Worm (Caenorhabditis elegans): Measurements from ENCODE around the gene nhr-91.
A peak's percentile ranks its signal among the peaks of the same experiment; 100 is the strongest.

Gene nhr-91

ce11 chrX:15309138-15309537 is at the start of gene nhr-91:
Gene nhr-91, plus strand, starts transcription at chrX:15309369.
- TF ChIP-seq ztf-22 (GFP tag; optimal IDR thresholded peaks at IDR 0.05) (no peak), lin-54 (GFP tag; optimal IDR thresholded peaks at IDR 0.05) (no peak), nhr-80 (tag; optimal IDR thresholded peaks at IDR 0.05) (no peak), xnd-1 (tag; optimal IDR thresholded peaks at IDR 0.05) (no peak)

ce11 chrX:15259947-15260687 is 49.1 kb upstream of the nhr-91 start, which contains the start of gene F46F2.3:
Gene F46F2.3, minus strand, starts transcription at chrX:15260287.
- TF ChIP-seq zfh-2 (GFP tag; conservative IDR thresholded peaks at IDR 0.05) = peak; percentile 68
- no peak for TF ChIP-seq lir-1 (GFP tag; conservative IDR thresholded peaks at IDR 0.05)

DNA sequence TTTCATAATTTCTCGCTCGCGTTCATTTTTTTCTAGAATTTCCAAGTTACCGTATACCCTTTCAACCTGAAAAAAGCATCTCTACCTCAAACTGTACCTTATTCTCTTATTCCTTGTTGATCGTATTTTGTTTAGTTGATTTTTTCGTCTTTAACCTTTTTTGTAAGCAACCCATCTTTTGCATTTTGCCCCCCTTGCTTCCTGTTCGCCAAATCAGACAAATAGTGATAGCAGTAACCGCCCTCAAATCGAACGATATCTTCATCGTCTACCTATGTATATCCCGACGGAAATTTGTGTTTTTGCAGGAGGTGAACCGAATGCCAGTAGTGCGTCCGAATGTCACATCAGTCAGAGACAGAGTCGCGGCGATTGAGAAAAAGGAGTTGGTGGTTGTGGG is 46.7 kb upstream of the nhr-91 start, which contains the start of gene F46F2.5:
Gene F46F2.5 (plus strand): TSS at position 301 of the 400 bp plus-strand sequence.
- TF ChIP-seq F23B12.7 (tag; optimal IDR thresholded peaks at IDR 0.05; ENCODE audit: insufficient read depth) (no peak), ets-4 (GFP tag; optimal IDR thresholded peaks at IDR 0.05) (no peak), nhr-27 (tag; optimal IDR thresholded peaks at IDR 0.05) (no peak), B0261.1 (tag; optimal IDR thresholded peaks at IDR 0.05) (no peak), fkh-3 (tag; optimal IDR thresholded peaks at IDR 0.05) (no peak), ama-1 (optimal IDR thresholded peaks at IDR 0.05) (no peak), ama-1 (GFP tag; optimal IDR thresholded peaks at IDR 0.05) (no peak), B0035.1 (tag; optimal IDR thresholded peaks at IDR 0.05) (no peak), tbp1 (GFP tag; optimal IDR thresholded peaks at IDR 0.05) (no peak), nfyb-1 (GFP tag; IDR thresholded peaks at IDR 0.05) (no peak), rec-8 (tag; optimal IDR thresholded peaks at IDR 0.05) (no peak), nfya-2 (GFP tag; IDR thresholded peaks at IDR 0.05) (no peak), hrde-1 (tag; optimal IDR thresholded peaks at IDR 0.05; ENCODE audit: borderline replicate concordance) (no peak), pha-4 (tag; optimal IDR thresholded peaks at IDR 0.05) (no peak), bed-1 (GFP tag; IDR thresholded peaks at IDR 0.05) (no peak), F39B2.1 (GFP tag; IDR thresholded peaks at IDR 0.05) (no peak), Y56A3A.18 (GFP tag; IDR thresholded peaks at IDR 0.05) (no peak), pbrm-1 (GFP tag; IDR thresholded peaks at IDR 0.05) (no peak), F33H1.4 (GFP tag; IDR thresholded peaks at IDR 0.05) (no peak), F37B4.10 (GFP tag; IDR thresholded peaks at IDR 0.05) (no peak)

- TF ChIP-seq tlf-1 (GFP tag; optimal IDR thresholded peaks at IDR 0.05) (no peak), madf-10 (tag; optimal IDR thresholded peaks at IDR 0.05) (no peak), F33H1.4 (GFP tag; IDR thresholded peaks at IDR 0.05) (no peak), nhr-90 (tag; optimal IDR thresholded peaks at IDR 0.05) (no peak), F55B11.4 (tag; optimal IDR thresholded peaks at IDR 0.05; ENCODE audit: borderline replicate concordance, insufficient read depth) (no peak), ekl-4 (GFP tag; IDR thresholded peaks at IDR 0.05) (no peak), mes-4 (tag; optimal IDR thresholded peaks at IDR 0.05) (no peak), lin-54 (GFP tag; optimal IDR thresholded peaks at IDR 0.05) (no peak), athp-1 (tag; optimal IDR thresholded peaks at IDR 0.05) (no peak)
These were observed 46.3 kb upstream of the nhr-91 start for ce11 chrX:15262875-15263274.

All from whole organism, young adult.